Worm (Caenorhabditis elegans) whole organism, L1 larva: ENCODE measurements around the gene lact-2.

ENCODE experiments used
- aly-2 ChIP-seq: fragments of 150-350 bp; optimal IDR thresholded peaks from 2 replicates; lab custom pipeline; 2014; ENCODE audit warnings: missing biosample characterization, missing genetic modification characterization
- ama-1 ChIP-seq: fragments of 150-350 bp; optimal IDR thresholded peaks from 2 replicates; lab custom pipeline; 2014
- sox-4 ChIP-seq: sonication (generic microtip); optimal IDR thresholded peaks from 2 replicates; lab custom pipeline; 2016; ENCODE audit warnings: missing genetic modification characterization, missing compliant biosample characterization
- unc-62 ChIP-seq: fragments of 150-350 bp; optimal IDR thresholded peaks from 2 replicates; lab custom pipeline; 2014; ENCODE audit warnings: missing biosample characterization, missing genetic modification reagents, missing genetic modification characterization
- ztf-4 ChIP-seq: fragments of 150-350 bp; optimal IDR thresholded peaks from 2 replicates; lab custom pipeline; 2014; ENCODE audit warnings: missing biosample characterization, missing genetic modification characterization

DNA sequence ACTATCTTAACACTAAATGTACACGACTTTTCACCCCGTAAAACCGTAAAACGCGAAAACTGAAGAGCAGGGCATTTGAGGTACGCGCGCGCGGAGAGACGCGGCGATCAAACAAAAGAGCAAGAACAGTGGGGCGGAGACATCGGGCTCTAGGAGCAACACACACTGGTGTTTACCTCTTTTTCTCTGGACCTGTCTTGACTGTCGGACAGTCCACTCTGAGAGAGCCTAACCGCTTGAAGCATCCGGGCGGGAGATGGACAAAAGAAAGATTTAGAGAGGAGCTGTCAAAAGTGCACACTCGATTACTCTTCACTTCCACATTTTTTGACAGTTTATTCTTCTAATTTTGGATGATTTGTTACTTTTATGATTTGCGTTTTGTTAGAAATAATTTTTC is 42.1 kb downstream of the lact-2 start:
- TF ChIP-seq sox-4 (tag; lab: Kevin White, UChicago) (no peak), unc-62 (no peak), ama-1 (lab: Kevin White, UChicago) (no peak), aly-2 (tag; lab: Kevin White, UChicago) (no peak), ztf-4 (tag; lab: Kevin White, UChicago) (no peak)
